Fruit fly (Drosophila melanogaster) whole organism, embryonic: ENCODE data around the gene CG15423.

Experiments
- Atf6 ChIP-seq: fragments of 200-800 bp; sonication (Bioruptor generic); IDR thresholded peaks from 2 replicates; pipeline ENCODE4 v1.3.6; 2022; ENCODE audit warnings: missing biosample characterization, missing genetic modification characterization
- CG10366 ChIP-seq: fragments of 200-800 bp; sonication (Bioruptor generic); IDR thresholded peaks from 2 replicates; pipeline ENCODE4 v1.3.6; 2022; ENCODE audit warnings: missing biosample characterization, missing genetic modification characterization
- CG1233 ChIP-seq: fragments of 200-800 bp; sonication (Bioruptor generic); optimal IDR thresholded peaks from 4 replicates; lab custom pipeline; 2018; ENCODE audit warnings: missing biosample characterization, mild to moderate bottlenecking, missing genetic modification characterization
- CG15601 ChIP-seq: fragments of 200-800 bp; sonication (Bioruptor generic); optimal IDR thresholded peaks from 3 replicates; lab custom pipeline; 2019; ENCODE audit warnings: missing biosample characterization, mild to moderate bottlenecking, missing genetic modification characterization, moderate library complexity
- CG1603 ChIP-seq: fragments of 200-800 bp; sonication (Bioruptor generic); optimal IDR thresholded peaks from 2 replicates; lab custom pipeline; 2019; ENCODE audit warnings: missing biosample characterization, mild to moderate bottlenecking, missing genetic modification characterization, moderate library complexity
- CG17186 ChIP-seq: fragments of 200-800 bp; sonication (Bioruptor generic); optimal IDR thresholded peaks from 3 replicates; lab custom pipeline; 2017; ENCODE audit warnings: missing biosample characterization, missing genetic modification reagents, missing genetic modification characterization
- CG18599 ChIP-seq: fragments of 200-800 bp; sonication (Bioruptor generic); optimal IDR thresholded peaks from 3 replicates; lab custom pipeline; 2017; ENCODE audit warnings: missing biosample characterization, missing genetic modification characterization, mild to moderate bottlenecking, moderate library complexity, missing genetic modification reagents
- CG2202 ChIP-seq: fragments of 200-800 bp; sonication (Bioruptor generic); optimal IDR thresholded peaks from 2 replicates; lab custom pipeline; 2018; ENCODE audit warnings: missing biosample characterization, mild to moderate bottlenecking, missing genetic modification characterization
- CG2889 ChIP-seq: fragments of 200-800 bp; sonication (Bioruptor generic); IDR thresholded peaks from 3 replicates; pipeline ENCODE4 v1.3.6; 2022; ENCODE audit warnings: missing biosample characterization, missing genetic modification characterization
- CG3065 ChIP-seq: fragments of 200-800 bp; sonication (Bioruptor generic); optimal IDR thresholded peaks from 2 replicates; lab custom pipeline; 2016; ENCODE audit warnings: missing biosample characterization, missing genetic modification characterization
- CG31365 ChIP-seq: fragments of 200-800 bp; sonication (Bioruptor generic); optimal IDR thresholded peaks from 2 replicates; lab custom pipeline; 2018; ENCODE audit warnings: missing biosample characterization, mild to moderate bottlenecking, missing genetic modification characterization
- CG3407 ChIP-seq: fragments of 200-800 bp; sonication (Bioruptor generic); optimal IDR thresholded peaks from 2 replicates; lab custom pipeline; 2018; ENCODE audit warnings: missing biosample characterization, mild to moderate bottlenecking, missing genetic modification characterization
- CG3726 ChIP-seq: fragments of 200-800 bp; sonication (Bioruptor generic); IDR thresholded peaks from 3 replicates; pipeline ENCODE4, ENCODE4 v1.3.6; 2022; ENCODE audit warnings: missing biosample characterization, missing genetic modification characterization
- CG4617 ChIP-seq: fragments of 200-800 bp; sonication (Bioruptor generic); optimal IDR thresholded peaks from 3 replicates; lab custom pipeline; 2016; ENCODE audit warnings: missing biosample characterization, missing genetic modification characterization, borderline replicate concordance
- CG6765 ChIP-seq: fragments of 200-800 bp; sonication (Bioruptor generic); optimal IDR thresholded peaks from 3 replicates; lab custom pipeline; 2017; ENCODE audit warnings: missing biosample characterization, mild to moderate bottlenecking, missing genetic modification characterization
- CG7372 ChIP-seq: fragments of 200-800 bp; sonication (Bioruptor generic); IDR thresholded peaks from 2 replicates; pipeline ENCODE4 v1.3.6; 2022; ENCODE audit warnings: missing biosample characterization, missing genetic modification characterization
- CG9215 ChIP-seq: fragments of 200-800 bp; sonication (Bioruptor generic); IDR thresholded peaks from 2 replicates; pipeline ENCODE4 v1.3.6; 2022; ENCODE audit warnings: missing biosample characterization, missing genetic modification characterization
- CoRest ChIP-seq: fragments of 200-800 bp; sonication (Bioruptor generic); optimal IDR thresholded peaks from 3 replicates; lab custom pipeline; 2018; ENCODE audit warnings: missing biosample characterization, mild to moderate bottlenecking, missing genetic modification characterization, moderate library complexity
- D19A ChIP-seq: fragments of 200-800 bp; optimal IDR thresholded peaks from 3 replicates; lab custom pipeline; 2019; ENCODE audit warnings: missing biosample characterization, mild to moderate bottlenecking, missing genetic modification characterization, moderate library complexity
- Ets97D ChIP-seq: fragments of 200-800 bp; sonication (Bioruptor generic); optimal IDR thresholded peaks from 3 replicates; lab custom pipeline; 2016; ENCODE audit warnings: missing biosample characterization, missing genetic modification characterization
- Fer1 ChIP-seq: fragments of 200-800 bp; sonication (Bioruptor generic); optimal IDR thresholded peaks from 2 replicates; lab custom pipeline; 2017; ENCODE audit warnings: missing biosample characterization, mild to moderate bottlenecking, missing genetic modification characterization
- HHEX ChIP-seq: fragments of 200-800 bp; sonication (Bioruptor generic); optimal IDR thresholded peaks from 3 replicates; lab custom pipeline; 2017; ENCODE audit warnings: missing biosample characterization, mild to moderate bottlenecking, missing genetic modification characterization, missing genetic modification reagents
- Med ChIP-seq: fragments of 200-800 bp; sonication (Bioruptor generic); peaks from one replicate; lab custom pipeline; 2016; ENCODE audit warnings: missing biosample characterization, missing genetic modification characterization, mild to moderate bottlenecking, inconsistent platforms, moderate library complexity
- Oli ChIP-seq: fragments of 200-800 bp; sonication (Bioruptor generic); optimal IDR thresholded peaks from 2 replicates; lab custom pipeline; 2018; ENCODE audit warnings: missing biosample characterization, mild to moderate bottlenecking, missing genetic modification characterization, moderate library complexity
- Opbp ChIP-seq: fragments of 200-800 bp; sonication (Bioruptor generic); IDR thresholded peaks from 3 replicates; pipeline ENCODE4 v1.3.6; 2022; ENCODE audit warnings: missing biosample characterization, missing genetic modification characterization; ENCODE audit not compliant: partially characterized antibody
- Ptx1 ChIP-seq: fragments of 200-800 bp; sonication (Bioruptor generic); IDR thresholded peaks from 2 replicates; pipeline ENCODE4 v1.3.6; 2022; ENCODE audit warnings: missing biosample characterization, missing genetic modification characterization
- Sry-δ ChIP-seq: fragments of 200-800 bp; sonication (Bioruptor generic); optimal IDR thresholded peaks from 2 replicates; lab custom pipeline; 2016; ENCODE audit warnings: missing biosample characterization, missing genetic modification characterization
- Stat92E ChIP-seq, 3 experiments: fragments of >200 bp in 2 of 3; fragments of 200-800 bp in 1 of 3; sonication (Bioruptor generic) in 1 of 3; optimal IDR thresholded peaks; 2 replicates each; lab custom pipeline; 2017 to 2019; ENCODE audit warnings: missing biosample characterization in 3 of 3, missing genetic modification characterization in 3 of 3, mild to moderate bottlenecking in 1 of 3, moderate library complexity in 1 of 3
- cg ChIP-seq: fragments of 200-800 bp; sonication (Bioruptor generic); optimal IDR thresholded peaks from 3 replicates; lab custom pipeline; 2019; ENCODE audit warnings: missing biosample characterization, mild to moderate bottlenecking, missing genetic modification characterization, moderate library complexity
- ci ChIP-seq: fragments of 200-800 bp; sonication (Bioruptor generic); IDR thresholded peaks from 3 replicates; pipeline ENCODE4 v1.3.6; 2022; ENCODE audit warnings: missing biosample characterization, missing genetic modification characterization
- crol ChIP-seq: fragments of 200-800 bp; sonication (Bioruptor generic); IDR thresholded peaks from 2 replicates; pipeline ENCODE4 v1.3.6; 2022; ENCODE audit warnings: missing biosample characterization, missing genetic modification characterization
- emc ChIP-seq: fragments of 200-800 bp; sonication (Bioruptor generic); optimal IDR thresholded peaks from 2 replicates; lab custom pipeline; 2016; ENCODE audit warnings: missing biosample characterization, missing genetic modification characterization
- eve ChIP-seq, 2 experiments: fragments of >200 bp; optimal IDR thresholded peaks; 2 replicates each; lab custom pipeline; 2017; ENCODE audit warnings: missing biosample characterization in 2 of 2, missing genetic modification characterization in 2 of 2
- fd96Cb ChIP-seq: fragments of 200-800 bp; sonication (Bioruptor generic); optimal IDR thresholded peaks from 2 replicates; lab custom pipeline; 2018; ENCODE audit warnings: missing biosample characterization, mild to moderate bottlenecking, missing genetic modification characterization, moderate library complexity
- ftz-f1 ChIP-seq: fragments of 200-800 bp; sonication (Bioruptor generic); optimal IDR thresholded peaks from 2 replicates; lab custom pipeline; 2016; ENCODE audit warnings: missing biosample characterization, missing genetic modification characterization
- lola ChIP-seq, 3 experiments: fragments of >200 bp in 2 of 3; fragments of 200-800 bp in 1 of 3; sonication (Bioruptor generic) in 1 of 3; optimal IDR thresholded peaks; 2 replicates each; lab custom pipeline; 2017 to 2019; ENCODE audit warnings: missing biosample characterization in 3 of 3, missing genetic modification characterization in 3 of 3, mild to moderate bottlenecking in 1 of 3, moderate library complexity in 1 of 3
- maf-S ChIP-seq: fragments of 200-800 bp; sonication (Bioruptor generic); optimal IDR thresholded peaks from 2 replicates; lab custom pipeline; 2016; ENCODE audit warnings: missing biosample characterization, missing genetic modification characterization
- nau ChIP-seq: fragments of 200-800 bp; sonication (Bioruptor generic); optimal IDR thresholded peaks from 3 replicates; lab custom pipeline; 2017; ENCODE audit warnings: missing biosample characterization, mild to moderate bottlenecking, missing genetic modification characterization, missing genetic modification reagents
- pan ChIP-seq, 4 experiments: fragments of >200 bp in 3 of 4; fragments of 200-800 bp in 1 of 4; sonication (Bioruptor generic) in 1 of 4; optimal IDR thresholded peaks in 3 of 4; IDR thresholded peaks in 1 of 4; 2 replicates each; pipeline versions ENCODE4 v1.3.6 to Lab custom; 2017 to 2022; ENCODE audit warnings: missing biosample characterization in 2 of 4, missing genetic modification characterization in 2 of 4, mixed read lengths in 1 of 4
- repo ChIP-seq: fragments of 200-800 bp; sonication (Bioruptor generic); optimal IDR thresholded peaks from 2 replicates; lab custom pipeline; 2016; ENCODE audit warnings: missing biosample characterization, missing genetic modification characterization
- ro ChIP-seq: fragments of 200-800 bp; sonication (Bioruptor generic); IDR thresholded peaks from 2 replicates; pipeline ENCODE4 v1.3.6; 2022; ENCODE audit warnings: missing biosample characterization, missing genetic modification characterization
- row ChIP-seq: fragments of 200-800 bp; sonication (Bioruptor generic); IDR thresholded peaks from 3 replicates; pipeline ENCODE4 v1.3.6; 2022; ENCODE audit warnings: missing biosample characterization, missing genetic modification characterization
- slou ChIP-seq: fragments of 200-800 bp; sonication (Bioruptor generic); optimal IDR thresholded peaks from 3 replicates; lab custom pipeline; 2016; ENCODE audit warnings: missing biosample characterization, missing genetic modification characterization
- stc ChIP-seq: fragments of 200-800 bp; sonication (Bioruptor generic); IDR thresholded peaks from 2 replicates; pipeline ENCODE4 v1.3.6; 2022; ENCODE audit warnings: missing biosample characterization, missing genetic modification characterization
- tin ChIP-seq: fragments of 200-800 bp; sonication (Bioruptor generic); optimal IDR thresholded peaks from 3 replicates; lab custom pipeline; 2016; ENCODE audit warnings: missing biosample characterization, missing genetic modification characterization
- twi ChIP-seq: fragments of 200-800 bp; optimal IDR thresholded peaks from 2 replicates; lab custom pipeline; 2019; ENCODE audit warnings: missing biosample characterization, mild to moderate bottlenecking, missing genetic modification characterization, moderate library complexity
- unpg ChIP-seq: fragments of 200-800 bp; sonication (Bioruptor generic); optimal IDR thresholded peaks from 3 replicates; lab custom pipeline; 2018; ENCODE audit warnings: missing biosample characterization, mild to moderate bottlenecking, missing genetic modification characterization, moderate library complexity
- vfl ChIP-seq: fragments of 200-800 bp; sonication (Bioruptor generic); optimal IDR thresholded peaks from 2 replicates; lab custom pipeline; 2016; ENCODE audit warnings: missing biosample characterization, missing genetic modification characterization

Gene CG15423

DNA sequence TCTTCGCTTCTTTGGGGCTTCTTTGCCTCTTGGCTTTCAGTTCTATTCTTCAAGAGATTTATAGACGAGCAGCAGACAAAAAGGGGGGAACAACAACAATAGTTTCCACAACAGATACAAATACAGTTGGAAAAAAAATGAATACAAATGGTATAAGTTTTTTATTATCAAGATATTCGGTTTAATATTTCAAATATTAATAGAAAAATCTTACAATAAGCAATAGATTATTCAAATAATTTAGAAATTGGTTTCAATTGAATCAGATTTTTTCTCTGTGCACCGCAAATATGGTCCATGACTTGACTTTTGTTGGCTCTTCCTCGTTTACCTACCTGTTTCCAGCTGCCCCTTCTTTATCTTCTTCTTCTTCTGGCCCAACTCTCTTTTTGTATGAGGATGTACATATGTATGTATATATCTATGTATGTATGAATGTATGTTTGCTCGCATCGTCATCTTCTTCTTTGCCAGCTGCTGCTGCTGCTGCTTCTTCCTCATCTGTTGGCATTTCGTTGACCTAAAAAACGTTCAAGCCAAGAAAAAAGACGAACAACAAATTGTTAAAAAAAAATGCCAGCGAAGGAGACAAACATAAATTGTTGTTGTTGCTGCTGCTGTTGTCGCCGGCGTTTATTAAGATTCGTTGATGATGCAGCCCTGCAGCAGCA lies 47.7 kb downstream of the CG15423 start (continued):
- peak; percentile 58 for TF ChIP-seq nau (GFP tag; lab: Kevin White, UChicago)
- TF ChIP-seq pan (optimal IDR thresholded peaks at IDR 0.05; lab: Kevin White, UChicago) = no peak
- TF ChIP-seq pan (GFP tag; optimal IDR thresholded peaks at IDR 0.05 in 1 of 2, IDR thresholded peaks at IDR 0.05 in 1 of 2) = no peak
- no peak for TF ChIP-seq ftz-f1
- peak; percentile 84 for TF ChIP-seq ci (GFP tag; lab: Robert Waterston, UW)
- peak; percentile 59 for TF ChIP-seq HHEX (GFP tag; lab: Kevin White, UChicago)
- TF ChIP-seq ro = peak; percentile 36; the same call in 1 of the 2 replicates
- TF ChIP-seq Fer1 (GFP tag; lab: Kevin White, UChicago) = peak; percentile 43
- TF ChIP-seq Ptx1 (GFP tag; lab: Robert Waterston, UW) = peak; percentile 78
- TF ChIP-seq eve (GFP tag; optimal IDR thresholded peaks at IDR 0.05; lab: Kevin White, UChicago) = peak in 1 of 2 experiments; percentile 78
- peak in 1 of 3 experiments; percentile 91 for TF ChIP-seq lola (GFP tag; optimal IDR thresholded peaks at IDR 0.05; lab: Kevin White, UChicago)
- TF ChIP-seq CG18599 (GFP tag; lab: Kevin White, UChicago) = peak; percentile 57
- TF ChIP-seq row = peak; percentile 84
- TF ChIP-seq twi (tag; lab: Kevin White, UChicago) = peak; percentile 65
- TF ChIP-seq Oli (tag; lab: Kevin White, UChicago) = peak; percentile 65
- peak; percentile 34 for TF ChIP-seq CG3065 (GFP tag; lab: Kevin White, UChicago)
- TF ChIP-seq CG9215 (GFP tag; lab: Robert Waterston, UW) = peak; percentile 49
- peak; percentile 37 for TF ChIP-seq vfl (GFP tag; lab: Kevin White, UChicago)
- TF ChIP-seq Sry-δ (GFP tag; lab: Kevin White, UChicago) = no peak
- peak; percentile 79 for TF ChIP-seq CG2202 (tag; lab: Kevin White, UChicago)
- peak; percentile 28; the same call in 1 of the 2 replicates for TF ChIP-seq Atf6 (GFP tag; lab: Robert Waterston, UW)
- TF ChIP-seq CG6765 = no peak
- TF ChIP-seq slou (GFP tag; lab: Kevin White, UChicago) = no peak
- peak; percentile 51 for TF ChIP-seq CG10366 (GFP tag; lab: Robert Waterston, UW)
- peak; percentile 42 for TF ChIP-seq CG1603
- TF ChIP-seq maf-S (GFP tag; lab: Kevin White, UChicago) = peak; percentile 5
- peak in 1 of 3 experiments; percentile 2 for TF ChIP-seq Stat92E (GFP tag; optimal IDR thresholded peaks at IDR 0.05; lab: Kevin White, UChicago)
- TF ChIP-seq CG4617 (GFP tag; lab: Kevin White, UChicago) = peak; percentile 14
- TF ChIP-seq CG1233 (GFP tag; lab: Kevin White, UChicago) = peak; percentile 56
- TF ChIP-seq tin = peak; percentile 58
- peak; percentile 68 for TF ChIP-seq CG3407 (GFP tag; lab: Kevin White, UChicago)
- peak; percentile 51 for TF ChIP-seq stc
- TF ChIP-seq emc = no peak
- peak; percentile 42 for TF ChIP-seq Med (GFP tag; lab: Kevin White, UChicago)
- TF ChIP-seq crol (GFP tag; lab: Robert Waterston, UW) = peak; percentile 50; the same call in 1 of the 2 replicates
- TF ChIP-seq Ets97D (GFP tag; lab: Kevin White, UChicago) = no peak
- TF ChIP-seq CG7372 (GFP tag; lab: Robert Waterston, UW) = peak; percentile 51; the same call in 1 of the 2 replicates
- TF ChIP-seq CG2889 = peak; percentile 37; the same call in 1 of the 3 replicates
- no peak for TF ChIP-seq CG31365 (tag; lab: Kevin White, UChicago)
- peak; percentile 39 for TF ChIP-seq cg (GFP tag; lab: Kevin White, UChicago)
- TF ChIP-seq CG3726 (GFP tag; lab: Robert Waterston, UW) = peak; percentile 55; the same call in 1 of the 3 replicates
- TF ChIP-seq CG17186 (GFP tag; lab: Kevin White, UChicago) = no peak
- peak; percentile 87 for TF ChIP-seq CG15601 (tag; lab: Kevin White, UChicago)
- TF ChIP-seq repo (GFP tag; lab: Kevin White, UChicago) = no peak
- peak; percentile 76 for TF ChIP-seq D19A (tag; lab: Kevin White, UChicago)
- TF ChIP-seq fd96Cb = peak; percentile 66
- TF ChIP-seq Opbp (GFP tag; lab: Robert Waterston, UW) = no peak
- TF ChIP-seq CoRest = peak; percentile 74
- TF ChIP-seq unpg = peak; percentile 77
